Worm (Caenorhabditis elegans) whole organism, L3 larva: ENCODE data around the gene M03F4.4.

ENCODE experiments used
- aly-2 ChIP-seq: fragments of 150-350 bp; optimal IDR thresholded peaks from 2 replicates; lab custom pipeline; 2014; ENCODE audit warnings: missing biosample characterization, missing genetic modification characterization
- ama-1 ChIP-seq: fragments of 150-350 bp; optimal IDR thresholded peaks from 2 replicates; lab custom pipeline; 2018
- ceh-16 ChIP-seq: sonication (generic microtip); optimal IDR thresholded peaks from 2 replicates; lab custom pipeline; 2017; ENCODE audit warnings: missing biosample characterization, missing genetic modification characterization
- elt-3 ChIP-seq, 3 experiments: fragments of 150-350 bp in 1 of 3; sonication (generic microtip) in 2 of 3; optimal IDR thresholded peaks; 2 replicates in 2 of 3; 4 replicates in 1 of 3; lab custom pipeline; 2014 to 2017; ENCODE audit warnings: missing biosample characterization in 3 of 3, missing genetic modification characterization in 3 of 3
- fkh-10 ChIP-seq: sonication (generic microtip); optimal IDR thresholded peaks from 2 replicates; lab custom pipeline; 2017; ENCODE audit warnings: missing biosample characterization, missing genetic modification reagents, missing genetic modification characterization
- jun-1 ChIP-seq: fragments of 150-350 bp; optimal IDR thresholded peaks from 2 replicates; lab custom pipeline; 2014; ENCODE audit warnings: missing biosample characterization, missing genetic modification reagents, missing genetic modification characterization
- lin-39 ChIP-seq: fragments of 150-350 bp; optimal IDR thresholded peaks from 2 replicates; lab custom pipeline; 2018; ENCODE audit warnings: missing biosample characterization, missing genetic modification reagents, missing genetic modification characterization
- mdl-1 ChIP-seq: fragments of 150-350 bp; optimal IDR thresholded peaks from 2 replicates; lab custom pipeline; 2014; ENCODE audit warnings: missing biosample characterization, missing genetic modification characterization
- mml-1 ChIP-seq: fragments of 150-350 bp; sonication (generic microtip); optimal IDR thresholded peaks from 3 replicates; lab custom pipeline; 2014; ENCODE audit warnings: missing biosample characterization, missing genetic modification characterization
- nhr-11 ChIP-seq: fragments of 150-350 bp; optimal IDR thresholded peaks from 2 replicates; lab custom pipeline; 2014; ENCODE audit warnings: missing biosample characterization, missing genetic modification characterization
- nhr-12 ChIP-seq: fragments of 150-350 bp; optimal IDR thresholded peaks from 2 replicates; lab custom pipeline; 2014; ENCODE audit warnings: missing biosample characterization, missing genetic modification characterization
- tbx-2 ChIP-seq: sonication (generic microtip); optimal IDR thresholded peaks from 2 replicates; lab custom pipeline; 2016; ENCODE audit warnings: mild to moderate bottlenecking, missing genetic modification characterization, missing compliant biosample characterization

DNA sequence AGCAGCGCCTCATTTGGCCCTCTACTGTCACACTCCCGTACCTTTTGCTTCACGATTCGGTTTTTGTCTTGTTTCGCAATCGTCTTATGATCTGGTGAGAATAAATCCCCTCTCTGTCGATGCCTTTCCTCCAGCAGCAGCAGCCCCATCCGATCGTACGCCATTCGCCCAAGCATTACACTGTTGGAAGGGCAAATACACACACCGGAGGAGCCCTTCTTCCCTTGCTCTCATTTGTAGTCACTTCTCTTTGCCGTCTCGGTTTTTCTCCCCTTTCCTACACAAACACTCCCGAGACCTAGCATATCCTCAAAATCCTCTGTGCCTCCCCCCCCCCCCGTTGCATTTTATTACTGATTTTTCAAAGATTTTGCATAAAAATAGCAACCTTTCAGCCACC lies 41.7 kb upstream of the M03F4.4 start, which contains the start of gene set-30:
- TF ChIP-seq fkh-10 (GFP tag; lab: Kevin White, UChicago) (no peak), ama-1 (lab: Kevin White, UChicago) (no peak), aly-2 (tag; lab: Kevin White, UChicago) (no peak), jun-1 (no peak), tbx-2 (tag; lab: Kevin White, UChicago) (no peak), nhr-11 (no peak), mdl-1 (tag; lab: Kevin White, UChicago) (no peak), nhr-12 (tag; lab: Kevin White, UChicago) (no peak), lin-39 (tag; lab: Kevin White, UChicago) (no peak), ceh-16 (tag; lab: Kevin White, UChicago) (no peak), mml-1 (tag; lab: Kevin White, UChicago) (no peak), elt-3 (tag; optimal IDR thresholded peaks at IDR 0.05; lab: Kevin White, UChicago) (no peak)
